Fruit fly (Drosophila melanogaster): ENCODE results near the gene smp-30.
A peak's percentile ranks its signal among the peaks of the same experiment; 100 is the strongest.

The smp-30 gene

dm6 chr3R:14714147-14714903, 36.7 kb downstream of the smp-30 start (continued):
- TF ChIP-seq YL-1 (GFP tag; optimal IDR thresholded peaks at IDR 0.05) (no peak), sima (GFP tag; optimal IDR thresholded peaks at IDR 0.05) (no peak), inv (GFP tag; IDR thresholded peaks at IDR 0.05; ENCODE audit: partially characterized antibody) (no peak), Sry-δ (GFP tag; optimal IDR thresholded peaks at IDR 0.05) (no peak), MESR4 (GFP tag; optimal IDR thresholded peaks at IDR 0.05) (no peak), CG2120 (GFP tag; optimal IDR thresholded peaks at IDR 0.05) (no peak), Trl (optimal IDR thresholded peaks at IDR 0.05) (peak; percentile 38 to 69), Trl (GFP tag; optimal IDR thresholded peaks at IDR 0.05) (peak; percentile 14), CG8290 (GFP tag; optimal IDR thresholded peaks at IDR 0.05) (peak; percentile 33), CG8290 (tag; optimal IDR thresholded peaks at IDR 0.05) (peak in 1 of 2 experiments; percentile 25), dm (GFP tag; optimal IDR thresholded peaks at IDR 0.05) (no peak), ewg (GFP tag; optimal IDR thresholded peaks at IDR 0.05) (peak; percentile 36), CG31388 (GFP tag; optimal IDR thresholded peaks at IDR 0.05) (peak; percentile 70), Atf6 (GFP tag; IDR thresholded peaks at IDR 0.05) (peak; percentile 44; the same call in 1 of the 2 replicates), CG14014 (GFP tag; IDR thresholded peaks at IDR 0.05) (no peak), ab (GFP tag; optimal IDR thresholded peaks at IDR 0.05) (no peak), Bdp1 (GFP tag; optimal IDR thresholded peaks at IDR 0.05) (no peak), ATbp (GFP tag; optimal IDR thresholded peaks at IDR 0.05) (peak; percentile 69), Max (GFP tag; optimal IDR thresholded peaks at IDR 0.05) (peak; percentile 75), dysf (GFP tag; IDR thresholded peaks at IDR 0.05) (peak; percentile 25; the same call in 1 of the 3 replicates), nmo (GFP tag; optimal IDR thresholded peaks at IDR 0.05) (peak; percentile 87), CG6254 (GFP tag; optimal IDR thresholded peaks at IDR 0.05) (peak; percentile 89), twi (tag; optimal IDR thresholded peaks at IDR 0.05) (peak; percentile 42), dmrt99B (tag; optimal IDR thresholded peaks at IDR 0.05) (peak; percentile 82), CG18262 (tag; optimal IDR thresholded peaks at IDR 0.05) (peak; percentile 92), Drgx (GFP tag; IDR thresholded peaks at IDR 0.05) (no peak), Hmr (GFP tag; optimal IDR thresholded peaks at IDR 0.05) (no peak), prd (optimal IDR thresholded peaks at IDR 0.05) (no peak), prd (GFP tag; IDR thresholded peaks at IDR 0.05) (peak; percentile 70), CG6765 (GFP tag; optimal IDR thresholded peaks at IDR 0.05) (no peak), Vsx1 (GFP tag; optimal IDR thresholded peaks at IDR 0.05) (no peak), CG5953 (GFP tag; IDR thresholded peaks at IDR 0.05) (no peak), CG17802 (tag; optimal IDR thresholded peaks at IDR 0.05) (peak; percentile 63), chn (GFP tag; optimal IDR thresholded peaks at IDR 0.05) (peak; percentile 39), fd96Cb (tag; optimal IDR thresholded peaks at IDR 0.05) (peak; percentile 93), Blimp-1 (GFP tag; optimal IDR thresholded peaks at IDR 0.05) (peak; percentile 94), Hr3 (GFP tag; optimal IDR thresholded peaks at IDR 0.05) (peak; percentile 63), CG8281 (tag; optimal IDR thresholded peaks at IDR 0.05) (peak; percentile 34), Stat92E (GFP tag; optimal IDR thresholded peaks at IDR 0.05) (peak in 1 of 3 experiments; percentile 84), NK7.1 (GFP tag; optimal IDR thresholded peaks at IDR 0.05) (no peak), Asciz (GFP tag; optimal IDR thresholded peaks at IDR 0.05) (peak; percentile 88), CG12299 (tag; optimal IDR thresholded peaks at IDR 0.05) (peak; percentile 57), pnt (GFP tag; optimal IDR thresholded peaks at IDR 0.05) (no peak), tll (GFP tag; optimal IDR thresholded peaks at IDR 0.05) (peak in 1 of 2 experiments; percentile 68), chinmo (GFP tag; IDR thresholded peaks at IDR 0.05; ENCODE audit: partially characterized antibody) (peak; percentile 84; the same call in 3 of the 4 replicates), Fer3 (tag; optimal IDR thresholded peaks at IDR 0.05) (peak; percentile 61), Sin3A (optimal IDR thresholded peaks at IDR 0.05) (no peak), CG6272 (GFP tag; IDR thresholded peaks at IDR 0.05) (no peak), ap (GFP tag; IDR thresholded peaks at IDR 0.05) (0 out of 2 replicates have a peak, but pooled peaks have one; percentile 32), CG14050 (GFP tag; IDR thresholded peaks at IDR 0.05) (no peak)

Data from whole organism, embryonic.